Worm (Caenorhabditis elegans): ENCODE data around the gene cisd-1.

cisd-1 gene

ce11 chrII:11503761-11504160, 34.3 kb upstream of the cisd-1 start:
- TF ChIP-seq ztf-26 (tag; optimal IDR thresholded peaks at IDR 0.05) (no peak), let-526 (GFP tag; IDR thresholded peaks at IDR 0.05) (0 out of 2 replicates have a peak, but pooled peaks have one; percentile 21)

ce11 chrII:11501956-11502355, 32.5 kb upstream of the cisd-1 start:
- no peak for TF ChIP-seq ZK185.1 (tag; optimal IDR thresholded peaks at IDR 0.05; ENCODE audit: poor library complexity, severe bottlenecking)
- TF ChIP-seq ztf-26 (tag; optimal IDR thresholded peaks at IDR 0.05) = no peak
- TF ChIP-seq Y79H2A.3 (GFP tag; conservative IDR thresholded peaks at IDR 0.05) = no peak
- TF ChIP-seq aptf-2 (GFP tag; conservative IDR thresholded peaks at IDR 0.05) = no peak

- TF ChIP-seq Y67H2A.10 (GFP tag; conservative IDR thresholded peaks at IDR 0.05) (no peak), nhr-80 (tag; optimal IDR thresholded peaks at IDR 0.05) (peak; percentile 9), lsl-1 (GFP tag; optimal IDR thresholded peaks at IDR 0.05) (peak; percentile 5), C17E4.6 (GFP tag; IDR thresholded peaks at IDR 0.05) (no peak)
Observed at ce11 chrII:11500198-11500597, 30.8 kb upstream of the cisd-1 start, which contains the start of gene B0334.20. Gene B0334.20 (minus strand): TSS chrII:11500459.

- TF ChIP-seq dpl-1 (GFP tag; optimal IDR thresholded peaks at IDR 0.05) (no peak), aptf-2 (GFP tag; conservative IDR thresholded peaks at IDR 0.05) (no peak), attf-3 (GFP tag; conservative IDR thresholded peaks at IDR 0.05) (no peak), F55B11.4 (tag; optimal IDR thresholded peaks at IDR 0.05; ENCODE audit: borderline replicate concordance, insufficient read depth) (no peak), bed-2 (GFP tag; IDR thresholded peaks at IDR 0.05) (no peak), cebp-1 (GFP tag; IDR thresholded peaks at IDR 0.05) (no peak), cebp-1 (tag; optimal IDR thresholded peaks at IDR 0.05) (no peak), ama-1 (optimal IDR thresholded peaks at IDR 0.05) (no peak), ama-1 (GFP tag; optimal IDR thresholded peaks at IDR 0.05) (no peak), nfyb-1 (GFP tag; IDR thresholded peaks at IDR 0.05) (no peak), rec-8 (tag; optimal IDR thresholded peaks at IDR 0.05) (no peak), somi-1 (GFP tag; optimal IDR thresholded peaks at IDR 0.05) (no peak), ztf-28 (GFP tag; IDR thresholded peaks at IDR 0.05) (no peak), ceh-40 (GFP tag; IDR thresholded peaks at IDR 0.05) (no peak), Y67H2A.10 (GFP tag; conservative IDR thresholded peaks at IDR 0.05) (no peak)
Observed at ce11 chrII:11497365-11497764, 27.9 kb upstream of the cisd-1 start, which contains the start of gene B0334.5. Gene B0334.5 (plus strand): TSS chrII:11497665.

- TF ChIP-seq K12H6.12 (tag; optimal IDR thresholded peaks at IDR 0.05) (no peak), F22D6.2 (tag; optimal IDR thresholded peaks at IDR 0.05) (no peak), F57A8.1 (GFP tag; optimal IDR thresholded peaks at IDR 0.05) (no peak), attf-5 (GFP tag; optimal IDR thresholded peaks at IDR 0.05) (no peak), lag-1 (GFP tag; IDR thresholded peaks at IDR 0.05) (no peak), repo-1 (tag; optimal IDR thresholded peaks at IDR 0.05) (peak; percentile 9), madf-10 (tag; optimal IDR thresholded peaks at IDR 0.05) (no peak), nfyb-1 (GFP tag; IDR thresholded peaks at IDR 0.05) (no peak), let-526 (GFP tag; IDR thresholded peaks at IDR 0.05) (no peak), efl-1 (GFP tag; optimal IDR thresholded peaks at IDR 0.05) (no peak), hmg-1.2 (GFP tag; IDR thresholded peaks at IDR 0.05) (peak; percentile 22; the same call in 1 of the 2 replicates), sea-2 (GFP tag; IDR thresholded peaks at IDR 0.05) (no peak), let-607 (tag; optimal IDR thresholded peaks at IDR 0.05) (no peak), cebp-1 (GFP tag; IDR thresholded peaks at IDR 0.05) (no peak), cebp-1 (tag; optimal IDR thresholded peaks at IDR 0.05) (no peak), Y56A3A.18 (GFP tag; IDR thresholded peaks at IDR 0.05) (no peak), rcor-1 (GFP tag; IDR thresholded peaks at IDR 0.05) (no peak), somi-1 (GFP tag; optimal IDR thresholded peaks at IDR 0.05) (peak; percentile 10), madf-6 (GFP tag; IDR thresholded peaks at IDR 0.05) (peak; percentile 36; the same call in 1 of the 2 replicates), ekl-4 (GFP tag; IDR thresholded peaks at IDR 0.05) (no peak), ceh-91 (GFP tag; IDR thresholded peaks at IDR 0.05) (no peak), Y79H2A.3 (GFP tag; conservative IDR thresholded peaks at IDR 0.05) (no peak), egl-44 (GFP tag; IDR thresholded peaks at IDR 0.05) (no peak), gei-17 (GFP tag; optimal IDR thresholded peaks at IDR 0.05) (no peak), dox-1 (GFP tag; IDR thresholded peaks at IDR 0.05) (0 out of 2 replicates have a peak, but pooled peaks have one; percentile 5)
Observed at ce11 chrII:11496767-11497166, 27.3 kb upstream of the cisd-1 start, which contains the start of gene emc-5. Gene emc-5 (plus strand): TSS chrII:11496780.

All from whole organism, young adult.